Worm (Caenorhabditis elegans) whole organism, young adult: ENCODE measurements around the gene F26F12.8.
A peak's percentile ranks its signal among the peaks of the same experiment; 100 is the strongest.

Experiments
- B0019.2 ChIP-seq: fragments of 200-800 bp; sonication (Bioruptor generic); conservative IDR thresholded peaks from 2 replicates; pipeline ENCODE4 v1.3.6; 2022; ENCODE audit warnings: missing genetic modification reagents, missing genetic modification characterization, missing compliant biosample characterization
- B0035.1 ChIP-seq: sonication (generic microtip); optimal IDR thresholded peaks from 2 replicates; lab custom pipeline; 2016; ENCODE audit warnings: missing genetic modification characterization, mild to moderate bottlenecking, missing compliant biosample characterization, missing genotype, missing genetic modification reagents
- B0336.3 ChIP-seq: fragments of 200-800 bp; sonication (Bioruptor generic); IDR thresholded peaks from 2 replicates; pipeline ENCODE4 v1.3.6; 2022; ENCODE audit warnings: missing genetic modification characterization, missing compliant biosample characterization
- C06A6.2 ChIP-seq: fragments of 200-800 bp; sonication (Bioruptor generic); conservative IDR thresholded peaks from 2 replicates; pipeline ENCODE4 v1.3.6; 2022; ENCODE audit warnings: missing genetic modification characterization, missing compliant biosample characterization
- C17E4.6 ChIP-seq: fragments of 200-800 bp; sonication (Bioruptor generic); IDR thresholded peaks from 2 replicates; pipeline ENCODE4 v1.3.6; 2022; ENCODE audit warnings: missing genetic modification reagents, missing genetic modification characterization, missing compliant biosample characterization
- F10E7.11 ChIP-seq: sonication (generic microtip); optimal IDR thresholded peaks from 2 replicates; lab custom pipeline; 2017; ENCODE audit warnings: mild to moderate bottlenecking, missing genetic modification characterization, moderate library complexity, missing compliant biosample characterization
- F22D6.2 ChIP-seq: sonication (generic microtip); optimal IDR thresholded peaks from 2 replicates; lab custom pipeline; 2016; ENCODE audit warnings: mild to moderate bottlenecking, missing genetic modification characterization, missing compliant biosample characterization
- F33H1.4 ChIP-seq: fragments of 200-800 bp; sonication (Bioruptor generic); IDR thresholded peaks from 2 replicates; pipeline ENCODE4 v1.3.6; 2022; ENCODE audit warnings: missing genetic modification reagents, missing genetic modification characterization, missing compliant biosample characterization
- F55B11.4 ChIP-seq: sonication (generic microtip); optimal IDR thresholded peaks from 2 replicates; lab custom pipeline; 2016; ENCODE audit warnings: missing compliant biosample characterization, missing genetic modification characterization, borderline replicate concordance; ENCODE audit not compliant: insufficient read depth
- F57A8.1 ChIP-seq: fragments of 200-800 bp; sonication (Bioruptor generic); optimal IDR thresholded peaks from 2 replicates; lab custom pipeline; 2018; ENCODE audit warnings: mild to moderate bottlenecking, missing genetic modification characterization, moderate library complexity, missing compliant biosample characterization
- T26A5.8 ChIP-seq: sonication (generic microtip); optimal IDR thresholded peaks from 2 replicates; lab custom pipeline; 2016; ENCODE audit warnings: missing genetic modification characterization, missing compliant biosample characterization
- Y53F4B.3 ChIP-seq: fragments of 200-800 bp; sonication (Bioruptor generic); IDR thresholded peaks from 2 replicates; pipeline ENCODE4 v1.3.6; 2022; ENCODE audit warnings: missing genetic modification reagents, missing genetic modification characterization, missing compliant biosample characterization
- Y53G8AR.9 ChIP-seq: fragments of 200-800 bp; sonication (Bioruptor generic); conservative IDR thresholded peaks from 2 replicates; pipeline ENCODE4 v1.3.6; 2022; ENCODE audit warnings: missing genetic modification reagents, missing genetic modification characterization, missing compliant biosample characterization
- Y56A3A.18 ChIP-seq: fragments of 200-800 bp; sonication (Bioruptor generic); IDR thresholded peaks from 2 replicates; pipeline ENCODE4 v1.3.6; 2022; ENCODE audit warnings: missing genetic modification reagents, missing genetic modification characterization, missing compliant biosample characterization
- Y79H2A.3 ChIP-seq: fragments of 200-800 bp; sonication (Bioruptor generic); conservative IDR thresholded peaks from 2 replicates; pipeline ENCODE4 v1.3.6; 2022; ENCODE audit warnings: missing genetic modification reagents, missing genetic modification characterization, missing compliant biosample characterization
- aptf-3 ChIP-seq: fragments of 200-800 bp; sonication (Bioruptor generic); IDR thresholded peaks from 2 replicates; pipeline ENCODE4 v1.3.6; 2022; ENCODE audit warnings: missing genetic modification characterization, missing compliant biosample characterization
- athp-1 ChIP-seq: sonication (generic microtip); optimal IDR thresholded peaks from 2 replicates; lab custom pipeline; 2017; ENCODE audit warnings: mild to moderate bottlenecking, missing genetic modification characterization, missing compliant biosample characterization
- bed-1 ChIP-seq: fragments of 200-800 bp; sonication (Bioruptor generic); IDR thresholded peaks from 2 replicates; pipeline ENCODE4 v1.3.6; 2022; ENCODE audit warnings: missing genetic modification reagents, missing genetic modification characterization, missing compliant biosample characterization
- bed-2 ChIP-seq: fragments of 200-800 bp; sonication (Bioruptor generic); IDR thresholded peaks from 2 replicates; pipeline ENCODE4 v1.3.6; 2022; ENCODE audit warnings: missing genetic modification reagents, missing genetic modification characterization, missing compliant biosample characterization
- cebp-1 ChIP-seq, 2 experiments: fragments of 200-800 bp in 1 of 2; sonication (Bioruptor generic) in 1 of 2; sonication (generic microtip) in 1 of 2; IDR thresholded peaks in 1 of 2; optimal IDR thresholded peaks in 1 of 2; 2 replicates each; pipeline versions ENCODE4 v1.3.6 to Lab custom; 2017 to 2022; ENCODE audit warnings: missing compliant biosample characterization in 2 of 2, missing genetic modification characterization in 2 of 2, mild to moderate bottlenecking in 1 of 2, missing genetic modification reagents in 1 of 2, moderate library complexity in 1 of 2
- ceh-58 ChIP-seq: fragments of 200-800 bp; sonication (Bioruptor generic); IDR thresholded peaks from 2 replicates; pipeline ENCODE4 v1.3.6; 2022; ENCODE audit warnings: missing genetic modification characterization, missing compliant biosample characterization
- ceh-91 ChIP-seq: fragments of 200-800 bp; sonication (Bioruptor generic); IDR thresholded peaks from 2 replicates; pipeline ENCODE4 v1.3.6; 2022; ENCODE audit warnings: missing genetic modification reagents, missing genetic modification characterization, missing compliant biosample characterization
- dox-1 ChIP-seq: fragments of 200-800 bp; sonication (Bioruptor generic); IDR thresholded peaks from 2 replicates; pipeline ENCODE4 v1.3.6; 2022; ENCODE audit warnings: missing genetic modification reagents, missing genetic modification characterization, missing compliant biosample characterization
- dpl-1 ChIP-seq: fragments of 150-350 bp; optimal IDR thresholded peaks from 2 replicates; lab custom pipeline; 2014; ENCODE audit warnings: missing biosample characterization, missing genetic modification reagents, missing genetic modification characterization
- ekl-4 ChIP-seq: fragments of 200-800 bp; sonication (Bioruptor generic); IDR thresholded peaks from 2 replicates; pipeline ENCODE4 v1.3.6; 2022; ENCODE audit warnings: missing genetic modification reagents, missing genetic modification characterization, missing compliant biosample characterization
- fkh-3 ChIP-seq: sonication (generic microtip); optimal IDR thresholded peaks from 2 replicates; lab custom pipeline; 2016; ENCODE audit warnings: mild to moderate bottlenecking, missing genetic modification characterization, missing compliant biosample characterization
- lsy-27 ChIP-seq: sonication (generic microtip); optimal IDR thresholded peaks from 2 replicates; lab custom pipeline; 2017; ENCODE audit warnings: missing genetic modification characterization, mild to moderate bottlenecking, missing compliant biosample characterization, antibody characterized with exemption, missing genotype, borderline replicate concordance; ENCODE audit not compliant: insufficient read depth
- madf-10 ChIP-seq: sonication (generic microtip); optimal IDR thresholded peaks from 2 replicates; lab custom pipeline; 2016; ENCODE audit warnings: mild to moderate bottlenecking, missing genetic modification characterization, missing compliant biosample characterization
- madf-6 ChIP-seq: fragments of 200-800 bp; sonication (Bioruptor generic); IDR thresholded peaks from 2 replicates; pipeline ENCODE4 v1.3.6; 2022; ENCODE audit warnings: missing genetic modification reagents, missing genetic modification characterization, missing compliant biosample characterization
- madf-8 ChIP-seq: fragments of 200-800 bp; sonication (Bioruptor generic); conservative IDR thresholded peaks from 2 replicates; pipeline ENCODE4 v1.3.6; 2022; ENCODE audit warnings: missing genetic modification reagents, missing genetic modification characterization, missing compliant biosample characterization
- mcd-1 ChIP-seq: fragments of 200-800 bp; sonication (Bioruptor generic); IDR thresholded peaks from 2 replicates; pipeline ENCODE4 v1.3.6; 2022; ENCODE audit warnings: missing genetic modification reagents, missing genetic modification characterization, missing compliant biosample characterization
- nfya-1 ChIP-seq: sonication (generic microtip); optimal IDR thresholded peaks from 2 replicates; lab custom pipeline; 2017; ENCODE audit warnings: antibody characterized with exemption, missing compliant biosample characterization, missing genetic modification characterization, borderline replicate concordance; ENCODE audit not compliant: insufficient read depth
- nfya-2 ChIP-seq: fragments of 200-800 bp; sonication (Bioruptor generic); IDR thresholded peaks from 2 replicates; pipeline ENCODE4 v1.3.6; 2022; ENCODE audit warnings: missing genetic modification reagents, missing genetic modification characterization, missing compliant biosample characterization
- nhr-27 ChIP-seq: fragments of 200-800 bp; sonication (Bioruptor generic); optimal IDR thresholded peaks from 2 replicates; lab custom pipeline; 2018; ENCODE audit warnings: mild to moderate bottlenecking, missing genetic modification characterization, moderate library complexity, missing compliant biosample characterization
- nhr-90 ChIP-seq: sonication (generic microtip); optimal IDR thresholded peaks from 2 replicates; lab custom pipeline; 2016; ENCODE audit warnings: missing genotype, mild to moderate bottlenecking, missing genetic modification characterization, missing compliant biosample characterization
- pbrm-1 ChIP-seq: fragments of 200-800 bp; sonication (Bioruptor generic); IDR thresholded peaks from 2 replicates; pipeline ENCODE4 v1.3.6; 2022; ENCODE audit warnings: missing genetic modification reagents, missing genetic modification characterization, missing compliant biosample characterization
- sdz-38 ChIP-seq: sonication (generic microtip); optimal IDR thresholded peaks from 2 replicates; lab custom pipeline; 2016; ENCODE audit warnings: missing genotype, missing genetic modification characterization, missing compliant biosample characterization
- snpc-3.4 ChIP-seq: sonication (generic microtip); optimal IDR thresholded peaks from 2 replicates; lab custom pipeline; 2017; ENCODE audit warnings: missing genetic modification characterization, mild to moderate bottlenecking, missing compliant biosample characterization, antibody characterized with exemption, moderate library complexity, missing genotype, missing genetic modification reagents
- sptf-2 ChIP-seq: fragments of 200-800 bp; sonication (Bioruptor generic); optimal IDR thresholded peaks from 2 replicates; lab custom pipeline; 2018; ENCODE audit warnings: mild to moderate bottlenecking, missing genetic modification characterization, missing compliant biosample characterization
- xnd-1 ChIP-seq: sonication (generic microtip); optimal IDR thresholded peaks from 2 replicates; lab custom pipeline; 2016; ENCODE audit warnings: missing genotype, missing genetic modification reagents, missing genetic modification characterization, missing compliant biosample characterization
- zim-3 ChIP-seq: sonication (generic microtip); optimal IDR thresholded peaks from 2 replicates; lab custom pipeline; 2017; ENCODE audit warnings: mild to moderate bottlenecking, missing genetic modification characterization, moderate library complexity, missing compliant biosample characterization
- ztf-22 ChIP-seq: fragments of 200-800 bp; sonication (Bioruptor generic); optimal IDR thresholded peaks from 2 replicates; lab custom pipeline; 2018; ENCODE audit warnings: mild to moderate bottlenecking, missing genetic modification characterization, moderate library complexity, missing compliant biosample characterization
- ztf-28 ChIP-seq: fragments of 200-800 bp; sonication (Bioruptor generic); IDR thresholded peaks from 2 replicates; pipeline ENCODE4 v1.3.6; 2022; ENCODE audit warnings: missing genetic modification reagents, missing genetic modification characterization, missing compliant biosample characterization
- ztf-3 ChIP-seq: fragments of 200-800 bp; sonication (Bioruptor generic); optimal IDR thresholded peaks from 2 replicates; lab custom pipeline; 2018; ENCODE audit warnings: mild to moderate bottlenecking, missing genetic modification characterization, missing compliant biosample characterization

F26F12.8 gene

ce11 chrV:5832799-5833198 is 29.5 kb downstream of the F26F12.8 start (continued):
- TF ChIP-seq B0336.3 (GFP tag; lab: Robert Waterston, UW) (peak; percentile 61), Y56A3A.18 (GFP tag; lab: Robert Waterston, UW) (no peak), sptf-2 (GFP tag; lab: Kevin White, UChicago) (no peak), B0035.1 (tag; lab: Kevin White, UChicago) (no peak), Y53F4B.3 (no peak), F33H1.4 (peak; percentile 17; the same call in 1 of the 2 replicates), madf-10 (no peak), Y79H2A.3 (GFP tag; lab: Robert Waterston, UW) (peak; percentile 64; the same call in 1 of the 2 replicates)

ce11 chrV:5831253-5831652 is 31.1 kb downstream of the F26F12.8 start:
- TF ChIP-seq F57A8.1 (GFP tag; lab: Kevin White, UChicago) = no peak
- TF ChIP-seq pbrm-1 (GFP tag; lab: Robert Waterston, UW) = no peak
- TF ChIP-seq ekl-4 (GFP tag; lab: Robert Waterston, UW) = no peak
- no peak for TF ChIP-seq xnd-1 (tag; lab: Kevin White, UChicago)
- no peak for TF ChIP-seq ztf-28 (GFP tag; lab: Robert Waterston, UW)
- no peak for TF ChIP-seq madf-8 (GFP tag; lab: Robert Waterston, UW)
- no peak for TF ChIP-seq bed-1
- TF ChIP-seq mcd-1 (GFP tag; lab: Robert Waterston, UW) = no peak
- no peak for TF ChIP-seq Y79H2A.3 (GFP tag; lab: Robert Waterston, UW)

ce11 chrV:5826592-5826991 is 35.7 kb downstream of the F26F12.8 start, which contains the start of gene let-418:
Gene let-418, plus strand, starts transcription at chrV:5826833.
- TF ChIP-seq nfya-1 = no peak
- no peak for TF ChIP-seq C17E4.6
- TF ChIP-seq F10E7.11 (tag; lab: Kevin White, UChicago) = no peak
- no peak for TF ChIP-seq ztf-22 (GFP tag; lab: Kevin White, UChicago)
- TF ChIP-seq ceh-58 (GFP tag; lab: Robert Waterston, UW) = no peak
- no peak for TF ChIP-seq nhr-90 (tag; lab: Kevin White, UChicago)
- TF ChIP-seq ceh-91 (GFP tag; lab: Robert Waterston, UW) = no peak
- TF ChIP-seq xnd-1 (tag; lab: Kevin White, UChicago) = no peak
- TF ChIP-seq fkh-3 (tag; lab: Kevin White, UChicago) = no peak
- TF ChIP-seq cebp-1 (GFP tag; IDR thresholded peaks at IDR 0.05; lab: Robert Waterston, UW) = no peak
- no peak for TF ChIP-seq cebp-1 (tag; optimal IDR thresholded peaks at IDR 0.05; lab: Kevin White, UChicago)
- no peak for TF ChIP-seq zim-3 (tag; lab: Kevin White, UChicago)
- no peak for TF ChIP-seq madf-6
- TF ChIP-seq snpc-3.4 = no peak
- no peak for TF ChIP-seq bed-2 (GFP tag; lab: Robert Waterston, UW)
- no peak for TF ChIP-seq T26A5.8
- no peak for TF ChIP-seq dpl-1 (GFP tag; lab: Kevin White, UChicago)
- TF ChIP-seq Y53F4B.3 = no peak
- no peak for TF ChIP-seq sdz-38 (tag; lab: Kevin White, UChicago)

ce11 chrV:5825478-5825877 is 36.9 kb downstream of the F26F12.8 start:
- TF ChIP-seq cebp-1 (GFP tag; IDR thresholded peaks at IDR 0.05; lab: Robert Waterston, UW) (no peak), cebp-1 (tag; optimal IDR thresholded peaks at IDR 0.05; lab: Kevin White, UChicago) (no peak), F55B11.4 (tag; lab: Kevin White, UChicago) (no peak), B0019.2 (GFP tag; lab: Robert Waterston, UW) (no peak), aptf-3 (GFP tag; lab: Robert Waterston, UW) (no peak), nhr-27 (no peak), F22D6.2 (tag; lab: Kevin White, UChicago) (no peak), nfya-2 (no peak), sptf-2 (GFP tag; lab: Kevin White, UChicago) (no peak), ztf-3 (GFP tag; lab: Kevin White, UChicago) (no peak), lsy-27 (tag; lab: Kevin White, UChicago) (no peak), C06A6.2 (GFP tag; lab: Robert Waterston, UW) (no peak), dox-1 (no peak), F57A8.1 (GFP tag; lab: Kevin White, UChicago) (no peak), Y53G8AR.9 (GFP tag; lab: Robert Waterston, UW) (no peak), madf-8 (GFP tag; lab: Robert Waterston, UW) (no peak), athp-1 (tag; lab: Kevin White, UChicago) (no peak)
